Fruit fly (Drosophila melanogaster) whole organism, embryonic: ENCODE data around the gene Ant2.

Experiments
- B-H2 ChIP-seq: fragments of 200-800 bp; sonication (Bioruptor generic); optimal IDR thresholded peaks from 2 replicates; lab custom pipeline; 2018; ENCODE audit warnings: missing biosample characterization, mild to moderate bottlenecking, missing genetic modification characterization
- CG9727 ChIP-seq: fragments of 200-800 bp; sonication (Bioruptor generic); optimal IDR thresholded peaks from 3 replicates; lab custom pipeline; 2017; ENCODE audit warnings: missing biosample characterization, mild to moderate bottlenecking, missing genetic modification characterization
- CG9932 ChIP-seq: fragments of 200-800 bp; sonication (Bioruptor generic); IDR thresholded peaks from 2 replicates; pipeline ENCODE4 v1.3.6; 2022; ENCODE audit warnings: missing biosample characterization, missing genetic modification characterization

dm6 chrX:10824227-10824702, 37.6 kb upstream of the Ant2 start, which contains the start of gene Imp:
- no peak for TF ChIP-seq CG9727 (GFP tag; lab: Kevin White, UChicago)
- no peak for TF ChIP-seq B-H2 (GFP tag; lab: Kevin White, UChicago)
- no peak for TF ChIP-seq CG9932 (GFP tag; lab: Robert Waterston, UW)
